Worm (Caenorhabditis elegans) whole organism, L4 larva: ENCODE measurements around the gene enu-3.6.

Source experiments
- D1046.2 ChIP-seq: fragments of 200-800 bp; sonication (Bioruptor generic); IDR thresholded peaks from 2 replicates; pipeline ENCODE4 v1.3.6; 2022; ENCODE audit warnings: missing genetic modification characterization, missing compliant biosample characterization
- F10B5.3 ChIP-seq: sonication (generic microtip); optimal IDR thresholded peaks from 2 replicates; lab custom pipeline; 2016; ENCODE audit warnings: mild to moderate bottlenecking, missing genetic modification characterization, missing compliant biosample characterization
- F26F4.8 ChIP-seq: fragments of 200-800 bp; sonication (Bioruptor generic); conservative IDR thresholded peaks from 2 replicates; pipeline ENCODE4 v1.3.6; 2022; ENCODE audit warnings: missing genetic modification characterization, missing compliant biosample characterization
- R02D3.7 ChIP-seq: fragments of 150-350 bp; sonication (generic microtip); optimal IDR thresholded peaks from 3 replicates; lab custom pipeline; 2014; ENCODE audit warnings: missing biosample characterization, missing genetic modification characterization
- T26A8.4 ChIP-seq: fragments of 200-800 bp; sonication (Bioruptor generic); IDR thresholded peaks from 2 replicates; pipeline ENCODE4 v1.3.6; 2022; ENCODE audit warnings: missing genetic modification characterization, missing compliant biosample characterization
- ZK337.2 ChIP-seq: fragments of 200-800 bp; sonication (Bioruptor generic); IDR thresholded peaks from 2 replicates; pipeline ENCODE4 v1.3.6; 2022; ENCODE audit warnings: missing genetic modification reagents, missing genetic modification characterization, missing compliant biosample characterization
- aha-1 ChIP-seq: fragments of 150-350 bp; peaks from one replicate; lab custom pipeline; 2014; ENCODE audit warnings: missing biosample characterization, missing genetic modification characterization
- ama-1 ChIP-seq: fragments of 150-350 bp; optimal IDR thresholded peaks from 2 replicates; lab custom pipeline; 2014; ENCODE audit warnings: inconsistent platforms, mixed read lengths
- arid-1 ChIP-seq: fragments of 200-800 bp; sonication (Bioruptor generic); conservative IDR thresholded peaks from 2 replicates; pipeline ENCODE4 v1.3.6; 2022; ENCODE audit warnings: missing genetic modification reagents, missing genetic modification characterization, missing compliant biosample characterization
- ceh-44 ChIP-seq: fragments of 200-800 bp; sonication (Bioruptor generic); IDR thresholded peaks from 2 replicates; pipeline ENCODE4 v1.3.6; 2022; ENCODE audit warnings: missing genetic modification reagents, missing genetic modification characterization, missing compliant biosample characterization
- ces-1 ChIP-seq: fragments of 150-350 bp; sonication (generic microtip); optimal IDR thresholded peaks from 4 replicates; lab custom pipeline; 2014; ENCODE audit warnings: missing biosample characterization, missing genetic modification reagents, missing genetic modification characterization
- ctbp-1 ChIP-seq: fragments of 200-800 bp; sonication (Bioruptor generic); IDR thresholded peaks from 2 replicates; pipeline ENCODE4 v1.3.6; 2022; ENCODE audit warnings: missing genetic modification reagents, missing genetic modification characterization, missing compliant biosample characterization
- daf-16 ChIP-seq, 3 experiments: sonication (generic microtip); optimal IDR thresholded peaks; 2 replicates each; lab custom pipeline; 2016 to 2017; ENCODE audit warnings: missing genetic modification characterization in 3 of 3, missing genetic modification reagents in 3 of 3, mild to moderate bottlenecking in 2 of 3, missing compliant biosample characterization in 2 of 3, missing biosample characterization in 1 of 3, moderate library complexity in 1 of 3
- daf-19 ChIP-seq: fragments of 200-800 bp; sonication (Bioruptor generic); conservative IDR thresholded peaks from 2 replicates; pipeline ENCODE4 v1.3.6; 2022; ENCODE audit warnings: missing genetic modification characterization, missing compliant biosample characterization
- dmd-6 ChIP-seq: fragments of 200-800 bp; sonication (Bioruptor generic); IDR thresholded peaks from 2 replicates; pipeline ENCODE4 v1.3.6; 2022; ENCODE audit warnings: missing genetic modification reagents, missing genetic modification characterization, missing compliant biosample characterization
- dpl-1 ChIP-seq: fragments of 150-350 bp; optimal IDR thresholded peaks from 2 replicates; lab custom pipeline; 2014; ENCODE audit warnings: missing biosample characterization, missing genetic modification reagents, missing genetic modification characterization
- duxl-1 ChIP-seq: sonication (generic microtip); optimal IDR thresholded peaks from 2 replicates; lab custom pipeline; 2016; ENCODE audit warnings: mild to moderate bottlenecking, missing genetic modification characterization, moderate library complexity, missing compliant biosample characterization; ENCODE audit not compliant: poor library complexity
- dve-1 ChIP-seq: sonication (generic microtip); optimal IDR thresholded peaks from 2 replicates; lab custom pipeline; 2017; ENCODE audit warnings: antibody characterized with exemption, mild to moderate bottlenecking, missing genetic modification characterization, missing compliant biosample characterization; ENCODE audit not compliant: insufficient read depth
- fos-1 ChIP-seq: fragments of 150-350 bp; optimal IDR thresholded peaks from 2 replicates; lab custom pipeline; 2014; ENCODE audit warnings: missing biosample characterization, missing genetic modification characterization
- hif-1 ChIP-seq, 2 experiments: sonication (generic microtip); optimal IDR thresholded peaks; 2 replicates each; lab custom pipeline; 2016 to 2017; ENCODE audit warnings: missing compliant biosample characterization in 2 of 2, missing genetic modification characterization in 2 of 2, missing genetic modification reagents in 2 of 2, missing genotype in 2 of 2, mild to moderate bottlenecking in 1 of 2
- hlh-11 ChIP-seq: fragments of 200-800 bp; sonication (Bioruptor generic); optimal IDR thresholded peaks from 2 replicates; lab custom pipeline; 2018; ENCODE audit warnings: mild to moderate bottlenecking, missing genetic modification characterization, missing compliant biosample characterization
- hlh-30 ChIP-seq: sonication (generic microtip); optimal IDR thresholded peaks from 2 replicates; lab custom pipeline; 2017; ENCODE audit warnings: antibody characterized with exemption, mild to moderate bottlenecking, missing genetic modification characterization, missing compliant biosample characterization; ENCODE audit not compliant: insufficient read depth
- hmg-1.1 ChIP-seq: fragments of 200-800 bp; sonication (Bioruptor generic); IDR thresholded peaks from 2 replicates; pipeline ENCODE4 v1.3.6; 2022; ENCODE audit warnings: missing genetic modification reagents, missing genetic modification characterization, missing compliant biosample characterization
- lin-15B ChIP-seq: fragments of 150-350 bp; sonication (generic microtip); optimal IDR thresholded peaks from 3 replicates; lab custom pipeline; 2014; ENCODE audit warnings: missing biosample characterization, missing genetic modification characterization
- lin-38 ChIP-seq: fragments of 200-800 bp; sonication (Bioruptor generic); IDR thresholded peaks from 2 replicates; pipeline ENCODE4 v1.3.6; 2022; ENCODE audit warnings: missing genetic modification reagents, missing genetic modification characterization, missing compliant biosample characterization
- lin-39 ChIP-seq: fragments of 150-350 bp; optimal IDR thresholded peaks from 2 replicates; lab custom pipeline; 2014; ENCODE audit warnings: missing biosample characterization, missing genetic modification reagents, missing genetic modification characterization
- lir-3 ChIP-seq: sonication (generic microtip); optimal IDR thresholded peaks from 2 replicates; lab custom pipeline; 2016; ENCODE audit warnings: mild to moderate bottlenecking, missing genetic modification characterization, missing compliant biosample characterization
- lsy-2 ChIP-seq, 2 experiments: fragments of 150-350 bp in 1 of 2; sonication (generic microtip) in 1 of 2; optimal IDR thresholded peaks; 2 replicates each; lab custom pipeline; 2014 to 2017; ENCODE audit warnings: missing biosample characterization in 2 of 2, missing genetic modification characterization in 2 of 2
- mdl-1 ChIP-seq, 2 experiments: fragments of 150-350 bp in 1 of 2; sonication (generic microtip) in 1 of 2; optimal IDR thresholded peaks; 2 replicates each; lab custom pipeline; 2014 to 2017; ENCODE audit warnings: missing biosample characterization in 2 of 2, missing genetic modification characterization in 2 of 2
- mep-1 ChIP-seq: fragments of 150-350 bp; sonication (generic microtip); optimal IDR thresholded peaks from 3 replicates; lab custom pipeline; 2014; ENCODE audit warnings: missing biosample characterization, missing genetic modification characterization
- mes-2 ChIP-seq: sonication (generic microtip); optimal IDR thresholded peaks from 2 replicates; lab custom pipeline; 2016; ENCODE audit warnings: missing genotype, mild to moderate bottlenecking, missing genetic modification characterization, missing compliant biosample characterization; ENCODE audit not compliant: poor library complexity, severe bottlenecking
- mxl-3 ChIP-seq: fragments of 200-800 bp; sonication (Bioruptor generic); optimal IDR thresholded peaks from 2 replicates; lab custom pipeline; 2018; ENCODE audit warnings: mild to moderate bottlenecking, missing genetic modification characterization, missing compliant biosample characterization
- nhr-111 ChIP-seq: fragments of 200-800 bp; sonication (Bioruptor generic); optimal IDR thresholded peaks from 2 replicates; lab custom pipeline; 2018; ENCODE audit warnings: mild to moderate bottlenecking, missing genetic modification characterization, missing compliant biosample characterization
- nhr-48 ChIP-seq: sonication (generic microtip); optimal IDR thresholded peaks from 2 replicates; lab custom pipeline; 2016; ENCODE audit warnings: mild to moderate bottlenecking, missing genetic modification characterization, missing compliant biosample characterization
- saeg-2 ChIP-seq: fragments of 200-800 bp; sonication (Bioruptor generic); IDR thresholded peaks from 2 replicates; pipeline ENCODE4 v1.3.6; 2022; ENCODE audit warnings: missing genetic modification reagents, missing genetic modification characterization, missing compliant biosample characterization
- snpc-4 ChIP-seq: fragments of 150-350 bp; optimal IDR thresholded peaks from 2 replicates; lab custom pipeline; 2014; ENCODE audit warnings: missing biosample characterization, missing genetic modification characterization
- spr-1 ChIP-seq: sonication (generic microtip); optimal IDR thresholded peaks from 2 replicates; lab custom pipeline; 2016; ENCODE audit warnings: mild to moderate bottlenecking, missing genetic modification characterization, missing compliant biosample characterization
- tag-97 ChIP-seq: fragments of 200-800 bp; sonication (Bioruptor generic); IDR thresholded peaks from 2 replicates; pipeline ENCODE4 v1.3.6; 2022; ENCODE audit warnings: missing genetic modification characterization, missing compliant biosample characterization
- unc-39 ChIP-seq: sonication (generic microtip); optimal IDR thresholded peaks from 2 replicates; lab custom pipeline; 2017; ENCODE audit warnings: missing biosample characterization, missing genetic modification characterization
- unc-62 ChIP-seq, 3 experiments: fragments of 150-350 bp in 1 of 3; sonication (generic microtip); optimal IDR thresholded peaks in 2 of 3; peaks in 1 of 3; 1 replicate in 1 of 3; 2 replicates in 2 of 3; lab custom pipeline; 2014 to 2017; ENCODE audit warnings: missing biosample characterization in 3 of 3, missing genetic modification characterization in 3 of 3, missing genetic modification reagents in 3 of 3, missing genotype in 1 of 3
- zag-1 ChIP-seq: fragments of 150-350 bp; optimal IDR thresholded peaks from 2 replicates; lab custom pipeline; 2014; ENCODE audit warnings: missing biosample characterization, missing genetic modification characterization

The enu-3.6 gene

ce11 chrIII:10736322-10736985 lies 13.8 kb upstream of the enu-3.6 start:
- TF ChIP-seq daf-19 (GFP tag; lab: Robert Waterston, UW) (no peak), lsy-2 (tag; optimal IDR thresholded peaks at IDR 0.05; lab: Kevin White, UChicago) (peak in 1 of 2 experiments; percentile 8), hlh-11 (peak; percentile 19), ZK337.2 (GFP tag; lab: Robert Waterston, UW) (no peak), lin-39 (tag; lab: Kevin White, UChicago) (no peak), unc-62 (GFP tag; optimal IDR thresholded peaks at IDR 0.05 in 1 of 2; lab: Kevin White, UChicago) (peak in 1 of 2 experiments; percentile 38), unc-62 (tag; optimal IDR thresholded peaks at IDR 0.05; lab: Kevin White, UChicago) (no peak), dve-1 (peak; percentile 27), D1046.2 (GFP tag; lab: Robert Waterston, UW) (0 out of 2 replicates have a peak, but pooled peaks have one; percentile 10), mes-2 (tag; lab: Kevin White, UChicago) (peak; percentile 36), lin-38 (peak; percentile 33; the same call in 1 of the 2 replicates), zag-1 (tag; lab: Kevin White, UChicago) (no peak)

ce11 chrIII:10738081-10738480 lies 12.2 kb upstream of the enu-3.6 start:
- TF ChIP-seq aha-1, result peak; percentile 88
- TF ChIP-seq lir-3 (tag; lab: Kevin White, UChicago), result no peak
- TF ChIP-seq unc-39, result no peak

ce11 chrIII:10739455-10739854 lies 10.8 kb upstream of the enu-3.6 start, which contains the start of gene smap-1:
Gene smap-1 (minus strand): TSS chrIII:10739792.
- TF ChIP-seq R02D3.7 (tag; lab: Kevin White, UChicago) (no peak), unc-62 (GFP tag; optimal IDR thresholded peaks at IDR 0.05 in 1 of 2; lab: Kevin White, UChicago) (peak in 1 of 2 experiments; percentile 56), unc-62 (tag; optimal IDR thresholded peaks at IDR 0.05; lab: Kevin White, UChicago) (no peak), saeg-2 (GFP tag; lab: Robert Waterston, UW) (no peak)

- peak in 1 of 2 experiments; percentile 48 for TF ChIP-seq hif-1 (tag; optimal IDR thresholded peaks at IDR 0.05; lab: Kevin White, UChicago)
- peak; percentile 11 for TF ChIP-seq lir-3 (tag; lab: Kevin White, UChicago)
- TF ChIP-seq ctbp-1, result 0 out of 2 replicates have a peak, but pooled peaks have one; percentile 12
- peak; percentile 69 for TF ChIP-seq hlh-30
- peak; percentile 26; the same call in 1 of the 2 replicates for TF ChIP-seq T26A8.4 (GFP tag; lab: Robert Waterston, UW)
- peak; percentile 12 for TF ChIP-seq mxl-3 (GFP tag; lab: Kevin White, UChicago)
- TF ChIP-seq arid-1 (GFP tag; lab: Robert Waterston, UW), result 0 out of 2 replicates have a peak, but pooled peaks have one; percentile 22
- peak; percentile 66 for TF ChIP-seq mes-2 (tag; lab: Kevin White, UChicago)
- TF ChIP-seq mdl-1 (tag; optimal IDR thresholded peaks at IDR 0.05; lab: Kevin White, UChicago), result peak in 1 of 2 experiments; percentile 8
- peak in 1 of 2 experiments; percentile 72 for TF ChIP-seq lsy-2 (tag; optimal IDR thresholded peaks at IDR 0.05; lab: Kevin White, UChicago)
- TF ChIP-seq hmg-1.1 (GFP tag; lab: Robert Waterston, UW), result 0 out of 2 replicates have a peak, but pooled peaks have one; percentile 41
- TF ChIP-seq ceh-44, result no peak
- no peak for TF ChIP-seq nhr-111 (GFP tag; lab: Kevin White, UChicago)
- no peak for TF ChIP-seq lin-15B (tag; lab: Kevin White, UChicago)
- no peak for TF ChIP-seq F10B5.3 (tag; lab: Kevin White, UChicago)
- TF ChIP-seq spr-1, result no peak
- no peak for TF ChIP-seq ces-1 (GFP tag; lab: Kevin White, UChicago)
- TF ChIP-seq snpc-4 (tag; lab: Kevin White, UChicago), result no peak
- peak; percentile 7 for TF ChIP-seq nhr-48 (tag; lab: Kevin White, UChicago)
- peak; percentile 58 for TF ChIP-seq mep-1 (tag; lab: Kevin White, UChicago)
- TF ChIP-seq tag-97 (GFP tag; lab: Robert Waterston, UW), result no peak
- TF ChIP-seq F26F4.8 (GFP tag; lab: Robert Waterston, UW), result no peak
- TF ChIP-seq dpl-1 (GFP tag; lab: Kevin White, UChicago), result peak; percentile 60
- peak; percentile 97 for TF ChIP-seq aha-1
- TF ChIP-seq fos-1 (tag; lab: Kevin White, UChicago), result no peak
- TF ChIP-seq ama-1 (lab: Kevin White, UChicago), result peak; percentile 62
- no peak for TF ChIP-seq duxl-1
- TF ChIP-seq lin-38, result peak; percentile 74
- 0 out of 2 replicates have a peak, but pooled peaks have one; percentile 14 for TF ChIP-seq dmd-6 (GFP tag; lab: Robert Waterston, UW)
- TF ChIP-seq daf-16 (GFP tag; optimal IDR thresholded peaks at IDR 0.05; lab: Kevin White, UChicago), result no peak
- peak; percentile 4 for TF ChIP-seq daf-16 (tag; optimal IDR thresholded peaks at IDR 0.05; lab: Kevin White, UChicago)
These were observed 10.3 kb upstream of the enu-3.6 start for ce11 chrIII:10739902-10740301.
